Worm (Caenorhabditis elegans) whole organism, young adult: ENCODE results near the gene prmt-9.

Source experiments
- C06A6.2 ChIP-seq: fragments of 200-800 bp; sonication (Bioruptor generic); conservative IDR thresholded peaks from 2 replicates; pipeline ENCODE4 v1.3.6; 2022; ENCODE audit warnings: missing genetic modification characterization, missing compliant biosample characterization
- D2030.7 ChIP-seq: fragments of 200-800 bp; sonication (Bioruptor generic); IDR thresholded peaks from 2 replicates; pipeline ENCODE4 v1.3.6; 2022; ENCODE audit warnings: missing genetic modification reagents, missing genetic modification characterization, missing compliant biosample characterization
- F57C9.4 ChIP-seq: sonication (generic microtip); optimal IDR thresholded peaks from 2 replicates; lab custom pipeline; 2017; ENCODE audit warnings: mild to moderate bottlenecking, missing genetic modification characterization, missing compliant biosample characterization
- akir-1 ChIP-seq: fragments of 200-800 bp; sonication (Bioruptor generic); optimal IDR thresholded peaks from 2 replicates; lab custom pipeline; 2018; ENCODE audit warnings: mild to moderate bottlenecking, missing genetic modification characterization, moderate library complexity, missing compliant biosample characterization
- ama-1 ChIP-seq, 3 experiments: fragments of 150-350 bp in 1 of 3; sonication (generic microtip) in 2 of 3; optimal IDR thresholded peaks; 2 replicates each; lab custom pipeline; 2014 to 2018; ENCODE audit warnings: missing biosample characterization in 2 of 3, missing genetic modification characterization in 2 of 3, missing genetic modification reagents in 2 of 3
- dpl-1 ChIP-seq: fragments of 150-350 bp; optimal IDR thresholded peaks from 2 replicates; lab custom pipeline; 2014; ENCODE audit warnings: missing biosample characterization, missing genetic modification reagents, missing genetic modification characterization
- efl-1 ChIP-seq: fragments of 150-350 bp; optimal IDR thresholded peaks from 2 replicates; lab custom pipeline; 2014; ENCODE audit warnings: missing biosample characterization, missing genetic modification reagents, missing genetic modification characterization
- egrh-3 ChIP-seq: fragments of 200-800 bp; sonication (Bioruptor generic); IDR thresholded peaks from 2 replicates; pipeline ENCODE4 v1.3.6; 2022; ENCODE audit warnings: missing genetic modification reagents, missing genetic modification characterization, missing compliant biosample characterization
- ets-4 ChIP-seq: fragments of 200-800 bp; sonication (Bioruptor generic); optimal IDR thresholded peaks from 2 replicates; lab custom pipeline; 2018; ENCODE audit warnings: mild to moderate bottlenecking, missing genetic modification characterization, missing compliant biosample characterization
- hrde-1 ChIP-seq: sonication (generic microtip); optimal IDR thresholded peaks from 2 replicates; lab custom pipeline; 2016; ENCODE audit warnings: missing genetic modification characterization, mild to moderate bottlenecking, missing compliant biosample characterization, moderate library complexity, missing genotype, missing genetic modification reagents, borderline replicate concordance
- let-526 ChIP-seq: fragments of 200-800 bp; sonication (Bioruptor generic); IDR thresholded peaks from 2 replicates; pipeline ENCODE4 v1.3.6; 2022; ENCODE audit warnings: missing genetic modification reagents, missing genetic modification characterization, missing compliant biosample characterization
- lir-1 ChIP-seq: fragments of 200-800 bp; sonication (Bioruptor generic); conservative IDR thresholded peaks from 2 replicates; pipeline ENCODE4 v1.3.6; 2022; ENCODE audit warnings: missing genetic modification reagents, missing genetic modification characterization, missing compliant biosample characterization
- pbrm-1 ChIP-seq: fragments of 200-800 bp; sonication (Bioruptor generic); IDR thresholded peaks from 2 replicates; pipeline ENCODE4 v1.3.6; 2022; ENCODE audit warnings: missing genetic modification reagents, missing genetic modification characterization, missing compliant biosample characterization
- ztf-18 ChIP-seq: sonication (generic microtip); optimal IDR thresholded peaks from 2 replicates; lab custom pipeline; 2016; ENCODE audit warnings: missing genotype, mild to moderate bottlenecking, missing genetic modification characterization, missing compliant biosample characterization

- TF ChIP-seq akir-1 (GFP tag; lab: Kevin White, UChicago), result no peak
- no peak for TF ChIP-seq D2030.7
- TF ChIP-seq F57C9.4 (tag; lab: Kevin White, UChicago), result no peak
- TF ChIP-seq pbrm-1 (GFP tag; lab: Robert Waterston, UW), result no peak
- TF ChIP-seq C06A6.2 (GFP tag; lab: Robert Waterston, UW), result no peak
- TF ChIP-seq dpl-1 (GFP tag; lab: Kevin White, UChicago), result no peak
- TF ChIP-seq hrde-1 (tag; lab: Kevin White, UChicago), result no peak
- no peak for TF ChIP-seq ztf-18 (tag; lab: Kevin White, UChicago)
- TF ChIP-seq ets-4 (GFP tag; lab: Kevin White, UChicago), result no peak
- no peak for TF ChIP-seq let-526 (GFP tag; lab: Robert Waterston, UW)
- no peak for TF ChIP-seq egrh-3 (GFP tag; lab: Robert Waterston, UW)
- TF ChIP-seq lir-1, result no peak
- no peak for TF ChIP-seq efl-1 (GFP tag; lab: Kevin White, UChicago)
- no peak for TF ChIP-seq ama-1 (optimal IDR thresholded peaks at IDR 0.05; lab: Kevin White, UChicago)
- TF ChIP-seq ama-1 (GFP tag; optimal IDR thresholded peaks at IDR 0.05; lab: Kevin White, UChicago), result no peak
These were observed 31.1 kb downstream of the prmt-9 start, which contains the start of the genes wdfy-3 and C26H9A.4 for ce11 chrIV:12653094-12653493.
